Fruit fly (Drosophila melanogaster): ENCODE data around the gene CG16711.

- TF ChIP-seq insv (optimal IDR thresholded peaks at IDR 0.05) (no peak), ttk (optimal IDR thresholded peaks at IDR 0.05) (no peak), psq (optimal IDR thresholded peaks at IDR 0.05) (no peak)
These were observed 40.0 kb downstream of the CG16711 start for dm6 chr3L:9744060-9744549.
